Worm (Caenorhabditis elegans): Measurements from ENCODE around the gene mpst-1.
A peak's percentile ranks its signal among the peaks of the same experiment; 100 is the strongest.

Gene mpst-1

DNA sequence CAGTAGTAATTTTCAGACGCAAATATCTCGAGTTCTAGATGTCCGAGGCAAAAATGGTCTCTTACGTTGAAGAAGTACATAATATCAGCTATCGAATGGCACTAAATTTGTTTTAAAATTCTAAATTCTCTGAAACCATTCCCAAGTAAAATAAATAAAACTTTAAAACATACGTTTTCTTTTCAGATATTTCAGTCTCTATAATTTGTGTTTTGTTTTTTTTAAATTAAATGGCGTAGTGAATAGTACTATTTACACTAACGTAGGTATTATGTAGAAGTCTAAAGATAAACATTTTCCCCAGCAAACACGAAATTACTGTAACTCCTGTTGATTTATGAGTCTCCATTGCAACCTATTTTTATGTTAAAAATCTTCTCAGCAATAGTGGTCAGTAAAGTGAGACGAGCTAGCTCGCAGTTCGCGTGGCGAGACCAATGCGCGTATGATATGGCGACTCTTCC lies 9.6 kb downstream of the mpst-1 start:
- no peak for TF ChIP-seq B0035.1 (tag; optimal IDR thresholded peaks at IDR 0.05)
- peak; percentile 78 for TF ChIP-seq egl-44 (GFP tag; IDR thresholded peaks at IDR 0.05)
- TF ChIP-seq ztf-28 (GFP tag; IDR thresholded peaks at IDR 0.05) = no peak
- TF ChIP-seq hmg-20 (GFP tag; IDR thresholded peaks at IDR 0.05) = no peak; the same call in 1 of the 2 replicates
- peak; percentile 66; the same call in 1 of the 2 replicates for TF ChIP-seq pbrm-1 (GFP tag; IDR thresholded peaks at IDR 0.05)
- peak; percentile 69; the same call in 1 of the 2 replicates for TF ChIP-seq lin-26 (GFP tag; IDR thresholded peaks at IDR 0.05)
- no peak for TF ChIP-seq unc-62 (GFP tag; optimal IDR thresholded peaks at IDR 0.05)
- TF ChIP-seq nhr-27 (tag; optimal IDR thresholded peaks at IDR 0.05) = no peak
- TF ChIP-seq ceh-58 (GFP tag; IDR thresholded peaks at IDR 0.05) = 0 out of 2 replicates have a peak, but pooled peaks have one; percentile 64
- peak; percentile 55 for TF ChIP-seq tlf-1 (GFP tag; optimal IDR thresholded peaks at IDR 0.05)
- TF ChIP-seq madf-6 (GFP tag; IDR thresholded peaks at IDR 0.05) = peak; percentile 59
- no peak for TF ChIP-seq xnd-1 (tag; optimal IDR thresholded peaks at IDR 0.05)
- no peak for TF ChIP-seq ztf-26 (tag; optimal IDR thresholded peaks at IDR 0.05)
- TF ChIP-seq nfyb-1 (GFP tag; IDR thresholded peaks at IDR 0.05) = peak; percentile 83
- TF ChIP-seq K11D2.4 (GFP tag; IDR thresholded peaks at IDR 0.05) = 0 out of 2 replicates have a peak, but pooled peaks have one; percentile 51
- TF ChIP-seq ekl-4 (GFP tag; IDR thresholded peaks at IDR 0.05) = peak; percentile 29; the same call in 1 of the 2 replicates
- TF ChIP-seq C06A6.2 (GFP tag; conservative IDR thresholded peaks at IDR 0.05) = peak; percentile 16; the same call in 1 of the 2 replicates
- TF ChIP-seq nfya-1 (tag; optimal IDR thresholded peaks at IDR 0.05; ENCODE audit: borderline replicate concordance, insufficient read depth) = no peak
- peak; percentile 31; the same call in 1 of the 2 replicates for TF ChIP-seq dox-1 (GFP tag; IDR thresholded peaks at IDR 0.05)
- TF ChIP-seq Y56A3A.18 (GFP tag; IDR thresholded peaks at IDR 0.05) = peak; percentile 91
- TF ChIP-seq hmg-1.2 (GFP tag; IDR thresholded peaks at IDR 0.05) = peak; percentile 15; the same call in 1 of the 2 replicates
- TF ChIP-seq ama-1 (optimal IDR thresholded peaks at IDR 0.05) = no peak
- TF ChIP-seq ama-1 (GFP tag; optimal IDR thresholded peaks at IDR 0.05) = no peak
- no peak for TF ChIP-seq T07F8.4 (tag; optimal IDR thresholded peaks at IDR 0.05)
- peak; percentile 43; the same call in 1 of the 2 replicates for TF ChIP-seq cebp-1 (GFP tag; IDR thresholded peaks at IDR 0.05)
- TF ChIP-seq cebp-1 (tag; optimal IDR thresholded peaks at IDR 0.05) = peak; percentile 30
- peak; percentile 82 for TF ChIP-seq repo-1 (tag; optimal IDR thresholded peaks at IDR 0.05)
- peak; percentile 91 for TF ChIP-seq Y53G8AR.9 (GFP tag; conservative IDR thresholded peaks at IDR 0.05)

ce11 chrV:11815566-11815965 lies 11.3 kb downstream of the mpst-1 start:
- TF ChIP-seq pha-4 (tag; optimal IDR thresholded peaks at IDR 0.05) (no peak), ceh-58 (GFP tag; IDR thresholded peaks at IDR 0.05) (no peak), tlf-1 (GFP tag; optimal IDR thresholded peaks at IDR 0.05) (no peak), F55B11.4 (tag; optimal IDR thresholded peaks at IDR 0.05; ENCODE audit: borderline replicate concordance, insufficient read depth) (no peak), egrh-3 (GFP tag; IDR thresholded peaks at IDR 0.05) (peak; percentile 22; the same call in 1 of the 2 replicates), F57A8.1 (GFP tag; optimal IDR thresholded peaks at IDR 0.05) (no peak), lin-54 (GFP tag; optimal IDR thresholded peaks at IDR 0.05) (no peak), madf-8 (GFP tag; conservative IDR thresholded peaks at IDR 0.05) (peak; percentile 62), egl-44 (GFP tag; IDR thresholded peaks at IDR 0.05) (no peak), efl-1 (GFP tag; optimal IDR thresholded peaks at IDR 0.05) (peak; percentile 21), bed-1 (GFP tag; IDR thresholded peaks at IDR 0.05) (no peak), die-1 (tag; optimal IDR thresholded peaks at IDR 0.05) (no peak), lin-35 (GFP tag; optimal IDR thresholded peaks at IDR 0.05) (no peak), nhr-120 (GFP tag; IDR thresholded peaks at IDR 0.05) (no peak), lag-1 (GFP tag; IDR thresholded peaks at IDR 0.05) (no peak), ceh-91 (GFP tag; IDR thresholded peaks at IDR 0.05) (peak; percentile 39; the same call in 1 of the 2 replicates), madf-6 (GFP tag; IDR thresholded peaks at IDR 0.05) (peak; percentile 82), C06A6.2 (GFP tag; conservative IDR thresholded peaks at IDR 0.05) (no peak), ama-1 (optimal IDR thresholded peaks at IDR 0.05) (no peak), ama-1 (GFP tag; optimal IDR thresholded peaks at IDR 0.05) (no peak), rec-8 (tag; optimal IDR thresholded peaks at IDR 0.05) (no peak)

Data from whole organism, young adult.